Worm (Caenorhabditis elegans): ENCODE results near the gene C07G1.6.

Gene C07G1.6

DNA sequence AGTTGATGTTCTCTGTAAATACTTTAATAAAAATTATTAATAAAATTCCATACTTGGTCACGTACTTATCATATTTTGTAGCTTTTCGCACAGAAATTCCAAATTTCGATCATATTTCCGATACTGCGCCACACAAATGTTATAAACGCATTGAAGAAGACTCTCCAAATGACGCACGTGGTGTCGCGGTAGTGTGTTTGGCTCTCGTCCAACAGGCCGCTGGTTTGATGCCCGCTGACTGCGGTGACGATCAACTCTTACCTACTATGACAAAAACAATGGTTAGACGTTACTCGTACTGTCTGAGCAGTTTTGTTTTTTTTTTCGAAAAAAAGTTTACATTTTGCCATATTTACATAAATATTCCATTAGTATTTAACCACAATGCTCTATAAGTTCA lies 42.7 kb upstream of the C07G1.6 start (continued):
- TF ChIP-seq ztf-26 (tag; optimal IDR thresholded peaks at IDR 0.05) (peak; percentile 82), hmg-1.2 (GFP tag; IDR thresholded peaks at IDR 0.05) (peak; percentile 71), nhr-90 (tag; optimal IDR thresholded peaks at IDR 0.05) (peak; percentile 96), F37B4.10 (GFP tag; IDR thresholded peaks at IDR 0.05) (no peak), hrde-1 (tag; optimal IDR thresholded peaks at IDR 0.05; ENCODE audit: borderline replicate concordance) (peak; percentile 83), B0035.1 (tag; optimal IDR thresholded peaks at IDR 0.05) (peak; percentile 55), bed-2 (GFP tag; IDR thresholded peaks at IDR 0.05) (no peak), F39B2.1 (GFP tag; IDR thresholded peaks at IDR 0.05) (no peak), atf-7 (tag; optimal IDR thresholded peaks at IDR 0.05) (peak; percentile 66)

- TF ChIP-seq gei-17 (GFP tag; optimal IDR thresholded peaks at IDR 0.05) = no peak
- no peak for TF ChIP-seq rcor-1 (GFP tag; IDR thresholded peaks at IDR 0.05)
- TF ChIP-seq cebp-2 (GFP tag; IDR thresholded peaks at IDR 0.05) = no peak
- no peak for TF ChIP-seq ztf-22 (GFP tag; optimal IDR thresholded peaks at IDR 0.05)
- TF ChIP-seq F39B2.1 (GFP tag; IDR thresholded peaks at IDR 0.05) = no peak
- TF ChIP-seq nhr-80 (tag; optimal IDR thresholded peaks at IDR 0.05) = peak; percentile 74
- no peak for TF ChIP-seq attf-5 (GFP tag; optimal IDR thresholded peaks at IDR 0.05)
These were observed 41.1 kb upstream of the C07G1.6 start for ce11 chrIV:8251346-8251745.

DNA sequence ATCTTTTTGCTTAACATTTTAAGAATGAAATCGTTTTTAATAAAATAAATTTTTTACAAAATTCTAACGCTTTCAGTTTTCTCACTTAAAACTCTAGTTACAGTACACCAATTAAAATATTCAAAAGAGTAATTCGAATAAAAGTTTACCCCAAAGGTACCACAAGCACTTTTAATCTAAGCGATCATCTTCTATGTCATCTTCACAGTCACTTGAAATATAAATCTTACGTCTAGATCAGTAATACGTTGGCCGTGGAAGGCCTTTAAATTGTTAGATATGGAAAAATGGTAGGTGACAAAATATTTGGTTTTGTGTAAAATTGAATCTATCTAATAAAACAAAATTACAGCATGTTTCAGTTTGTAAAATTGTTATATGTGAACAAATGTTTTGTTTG lies 37.1 kb upstream of the C07G1.6 start:
- TF ChIP-seq ztf-22 (GFP tag; optimal IDR thresholded peaks at IDR 0.05) = no peak
- no peak for TF ChIP-seq hlh-26 (GFP tag; conservative IDR thresholded peaks at IDR 0.05)
- TF ChIP-seq ztf-25 (GFP tag; IDR thresholded peaks at IDR 0.05) = no peak
- TF ChIP-seq zim-3 (tag; optimal IDR thresholded peaks at IDR 0.05) = no peak
- no peak for TF ChIP-seq ccch-3 (GFP tag; optimal IDR thresholded peaks at IDR 0.05)
- TF ChIP-seq ceh-58 (GFP tag; IDR thresholded peaks at IDR 0.05) = no peak
- TF ChIP-seq K11D2.4 (GFP tag; IDR thresholded peaks at IDR 0.05) = no peak
- TF ChIP-seq ceh-79 (tag; optimal IDR thresholded peaks at IDR 0.05) = no peak
- no peak for TF ChIP-seq rpc-1 (optimal IDR thresholded peaks at IDR 0.05)
- TF ChIP-seq rpc-1 (tag; optimal IDR thresholded peaks at IDR 0.05) = no peak
- TF ChIP-seq gei-17 (GFP tag; optimal IDR thresholded peaks at IDR 0.05) = no peak
- TF ChIP-seq die-1 (tag; optimal IDR thresholded peaks at IDR 0.05) = no peak
- no peak for TF ChIP-seq egl-44 (GFP tag; IDR thresholded peaks at IDR 0.05)

DNA sequence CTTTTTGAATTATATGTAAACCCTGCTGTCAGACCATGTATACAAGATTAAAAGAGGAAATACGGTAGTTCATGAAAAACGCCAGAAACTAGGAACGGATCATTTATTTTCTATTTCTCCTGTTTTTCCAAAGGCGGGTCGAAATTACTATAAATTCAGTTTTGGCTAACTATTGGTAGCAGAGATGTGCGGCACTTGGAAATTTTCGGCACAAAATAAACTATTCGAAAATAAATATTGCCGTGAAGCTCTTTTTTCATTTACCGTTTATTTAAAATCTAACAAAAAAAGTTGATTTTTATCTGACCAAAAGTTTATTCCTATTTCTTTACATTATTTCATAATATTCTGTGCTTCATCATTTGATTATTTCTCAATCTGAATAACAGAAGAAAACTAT lies 33.9 kb upstream of the C07G1.6 start, which contains the start of gene T09A12.1:
Gene T09A12.1 (plus strand): TSS at position 301 of the 400 bp plus-strand sequence.
- TF ChIP-seq nhr-80 (tag; optimal IDR thresholded peaks at IDR 0.05) = no peak
- no peak for TF ChIP-seq hlh-26 (GFP tag; conservative IDR thresholded peaks at IDR 0.05)
- TF ChIP-seq cebp-2 (GFP tag; IDR thresholded peaks at IDR 0.05) = no peak
- TF ChIP-seq nhr-90 (tag; optimal IDR thresholded peaks at IDR 0.05) = no peak
- no peak for TF ChIP-seq nhr-27 (tag; optimal IDR thresholded peaks at IDR 0.05)
- TF ChIP-seq F10E7.11 (tag; optimal IDR thresholded peaks at IDR 0.05) = no peak
- TF ChIP-seq snpc-3.4 (tag; optimal IDR thresholded peaks at IDR 0.05) = no peak
- no peak for TF ChIP-seq B0336.3 (GFP tag; IDR thresholded peaks at IDR 0.05)
- TF ChIP-seq lsy-27 (tag; optimal IDR thresholded peaks at IDR 0.05; ENCODE audit: borderline replicate concordance, insufficient read depth) = no peak
- TF ChIP-seq D2030.7 (GFP tag; IDR thresholded peaks at IDR 0.05) = no peak
- TF ChIP-seq ekl-4 (GFP tag; IDR thresholded peaks at IDR 0.05) = no peak
- no peak for TF ChIP-seq rec-8 (tag; optimal IDR thresholded peaks at IDR 0.05)
- no peak for TF ChIP-seq xnd-1 (tag; optimal IDR thresholded peaks at IDR 0.05)
- no peak for TF ChIP-seq Y56A3A.18 (GFP tag; IDR thresholded peaks at IDR 0.05)
- no peak for TF ChIP-seq sea-2 (GFP tag; IDR thresholded peaks at IDR 0.05)
- TF ChIP-seq madf-3 (GFP tag; IDR thresholded peaks at IDR 0.05) = no peak
- TF ChIP-seq cebp-1 (GFP tag; IDR thresholded peaks at IDR 0.05) = no peak
- TF ChIP-seq cebp-1 (tag; optimal IDR thresholded peaks at IDR 0.05) = no peak
- no peak for TF ChIP-seq T07F8.4 (tag; optimal IDR thresholded peaks at IDR 0.05)
- TF ChIP-seq bed-1 (GFP tag; IDR thresholded peaks at IDR 0.05) = no peak
